Fruit fly (Drosophila melanogaster) whole organism, embryonic: ENCODE data around the gene edin.

ENCODE experiments used
- Awh ChIP-seq: fragments of 200-800 bp; sonication (Bioruptor generic); IDR thresholded peaks from 2 replicates; pipeline ENCODE4, ENCODE4 v1.3.6; 2022; ENCODE audit warnings: missing biosample characterization, missing genetic modification characterization
- CG1024 ChIP-seq: fragments of 200-800 bp; sonication (Bioruptor generic); IDR thresholded peaks from 2 replicates; pipeline ENCODE4 v1.3.6; 2022; ENCODE audit warnings: missing biosample characterization, missing genetic modification characterization
- CG11695 ChIP-seq: fragments of 200-800 bp; sonication (Bioruptor generic); IDR thresholded peaks from 3 replicates; pipeline ENCODE4 v1.3.6; 2022; ENCODE audit warnings: missing biosample characterization, missing genetic modification characterization
- CG11723 ChIP-seq: fragments of 200-800 bp; sonication (Bioruptor generic); optimal IDR thresholded peaks from 2 replicates; lab custom pipeline; 2017; ENCODE audit warnings: missing biosample characterization, mild to moderate bottlenecking, missing genetic modification characterization
- CG13424 ChIP-seq: fragments of 200-800 bp; sonication (Bioruptor generic); optimal IDR thresholded peaks from 2 replicates; lab custom pipeline; 2019; ENCODE audit warnings: missing biosample characterization, mild to moderate bottlenecking, missing genetic modification characterization, moderate library complexity
- CG17359 ChIP-seq: fragments of 200-800 bp; sonication (Bioruptor generic); optimal IDR thresholded peaks from 3 replicates; lab custom pipeline; 2018; ENCODE audit warnings: missing biosample characterization, mild to moderate bottlenecking, missing genetic modification characterization, moderate library complexity
- CG17385 ChIP-seq: fragments of 200-800 bp; sonication (Bioruptor generic); optimal IDR thresholded peaks from 3 replicates; lab custom pipeline; 2018; ENCODE audit warnings: missing biosample characterization, mild to moderate bottlenecking, missing genetic modification characterization
- CG2202 ChIP-seq: fragments of 200-800 bp; sonication (Bioruptor generic); optimal IDR thresholded peaks from 2 replicates; lab custom pipeline; 2018; ENCODE audit warnings: missing biosample characterization, mild to moderate bottlenecking, missing genetic modification characterization
- CG30020 ChIP-seq: fragments of 200-800 bp; optimal IDR thresholded peaks from 2 replicates; lab custom pipeline; 2019; ENCODE audit warnings: missing biosample characterization, mild to moderate bottlenecking, missing genetic modification characterization, moderate library complexity
- CG3065 ChIP-seq: fragments of 200-800 bp; sonication (Bioruptor generic); optimal IDR thresholded peaks from 2 replicates; lab custom pipeline; 2016; ENCODE audit warnings: missing biosample characterization, missing genetic modification characterization
- CG31365 ChIP-seq: fragments of 200-800 bp; sonication (Bioruptor generic); optimal IDR thresholded peaks from 2 replicates; lab custom pipeline; 2018; ENCODE audit warnings: missing biosample characterization, mild to moderate bottlenecking, missing genetic modification characterization
- CG3163 ChIP-seq: fragments of 200-800 bp; sonication (Bioruptor generic); optimal IDR thresholded peaks from 3 replicates; lab custom pipeline; 2016; ENCODE audit warnings: missing biosample characterization, missing genetic modification characterization
- CG3847 ChIP-seq: fragments of 200-800 bp; sonication (Bioruptor generic); IDR thresholded peaks from 2 replicates; pipeline ENCODE4 v1.3.6; 2022; ENCODE audit warnings: missing biosample characterization, missing genetic modification characterization
- CG4617 ChIP-seq: fragments of 200-800 bp; sonication (Bioruptor generic); optimal IDR thresholded peaks from 3 replicates; lab custom pipeline; 2016; ENCODE audit warnings: missing biosample characterization, missing genetic modification characterization, borderline replicate concordance
- CG4707 ChIP-seq: fragments of 200-800 bp; sonication (Bioruptor generic); optimal IDR thresholded peaks from 2 replicates; lab custom pipeline; 2018; ENCODE audit warnings: missing biosample characterization, mild to moderate bottlenecking, missing genetic modification characterization, moderate library complexity
- CG6791 ChIP-seq: fragments of 200-800 bp; sonication (Bioruptor generic); IDR thresholded peaks from 3 replicates; pipeline ENCODE4 v1.3.6; 2022; ENCODE audit warnings: missing biosample characterization, missing genetic modification characterization; ENCODE audit not compliant: partially characterized antibody
- CG8290 ChIP-seq, 3 experiments: fragments of 200-800 bp; sonication (Bioruptor generic); optimal IDR thresholded peaks; 2 replicates each; lab custom pipeline; 2016 to 2019; ENCODE audit warnings: missing biosample characterization in 3 of 3, missing genetic modification characterization in 3 of 3, mild to moderate bottlenecking in 2 of 3, moderate library complexity in 1 of 3
- CG9215 ChIP-seq: fragments of 200-800 bp; sonication (Bioruptor generic); IDR thresholded peaks from 2 replicates; pipeline ENCODE4 v1.3.6; 2022; ENCODE audit warnings: missing biosample characterization, missing genetic modification characterization
- Dek ChIP-seq: fragments of 200-800 bp; sonication (Bioruptor generic); optimal IDR thresholded peaks from 3 replicates; lab custom pipeline; 2019; ENCODE audit warnings: missing biosample characterization, mild to moderate bottlenecking, missing genetic modification characterization, moderate library complexity
- Doc3 ChIP-seq: fragments of 200-800 bp; sonication (Bioruptor generic); IDR thresholded peaks from 3 replicates; pipeline ENCODE4 v1.3.6; 2022; ENCODE audit warnings: missing biosample characterization, missing genetic modification characterization; ENCODE audit not compliant: partially characterized antibody
- Ets97D ChIP-seq: fragments of 200-800 bp; sonication (Bioruptor generic); optimal IDR thresholded peaks from 3 replicates; lab custom pipeline; 2016; ENCODE audit warnings: missing biosample characterization, missing genetic modification characterization
- Hr78 ChIP-seq, 2 experiments: fragments of 200-800 bp in 1 of 2; fragments of >200 bp in 1 of 2; sonication (Bioruptor generic) in 1 of 2; optimal IDR thresholded peaks; 2 replicates each; lab custom pipeline; 2017 to 2019; ENCODE audit warnings: missing biosample characterization in 2 of 2, missing genetic modification characterization in 2 of 2, mild to moderate bottlenecking in 1 of 2, moderate library complexity in 1 of 2
- Hsf ChIP-seq: fragments of 200-800 bp; sonication (Bioruptor generic); optimal IDR thresholded peaks from 3 replicates; lab custom pipeline; 2016; ENCODE audit warnings: missing biosample characterization, missing genetic modification characterization
- MESR4 ChIP-seq: fragments of 200-800 bp; sonication (Bioruptor generic); optimal IDR thresholded peaks from 2 replicates; lab custom pipeline; 2018; ENCODE audit warnings: missing biosample characterization, mild to moderate bottlenecking, missing genetic modification characterization, moderate library complexity
- Mad ChIP-seq: fragments of 200-800 bp; sonication (Bioruptor generic); optimal IDR thresholded peaks from 2 replicates; lab custom pipeline; 2016; ENCODE audit warnings: missing biosample characterization, missing genetic modification characterization
- NC2α ChIP-seq: fragments of 200-800 bp; sonication (Bioruptor generic); optimal IDR thresholded peaks from 2 replicates; lab custom pipeline; 2016; ENCODE audit warnings: missing biosample characterization, missing genetic modification characterization
- Optix ChIP-seq: fragments of 200-800 bp; sonication (Bioruptor generic); IDR thresholded peaks from 3 replicates; pipeline ENCODE4 v1.3.6; 2022; ENCODE audit warnings: missing biosample characterization, missing genetic modification characterization
- Poxn ChIP-seq: fragments of 200-800 bp; sonication (Bioruptor generic); IDR thresholded peaks from 2 replicates; pipeline ENCODE4 v1.3.6; 2022; ENCODE audit warnings: missing biosample characterization, missing genetic modification characterization
- abd-A ChIP-seq: fragments of 200-800 bp; sonication (Bioruptor generic); optimal IDR thresholded peaks from 3 replicates; lab custom pipeline; 2019; ENCODE audit warnings: missing biosample characterization, mild to moderate bottlenecking, missing genetic modification characterization, moderate library complexity
- amos ChIP-seq: fragments of 200-800 bp; sonication (Bioruptor generic); IDR thresholded peaks from 2 replicates; pipeline ENCODE4 v1.3.6; 2022; ENCODE audit warnings: missing biosample characterization, missing genetic modification characterization; ENCODE audit not compliant: partially characterized antibody
- bbx ChIP-seq: fragments of 200-800 bp; sonication (Bioruptor generic); IDR thresholded peaks from 2 replicates; pipeline ENCODE4 v1.3.6; 2022; ENCODE audit warnings: missing biosample characterization, missing genetic modification characterization; ENCODE audit not compliant: partially characterized antibody
- esg ChIP-seq: fragments of 200-800 bp; sonication (Bioruptor generic); conservative IDR thresholded peaks from 2 replicates; pipeline ENCODE4 v1.3.6; 2022; ENCODE audit warnings: missing biosample characterization, missing genetic modification characterization
- ftz-f1 ChIP-seq: fragments of 200-800 bp; sonication (Bioruptor generic); optimal IDR thresholded peaks from 2 replicates; lab custom pipeline; 2016; ENCODE audit warnings: missing biosample characterization, missing genetic modification characterization
- fu2 ChIP-seq: fragments of 200-800 bp; sonication (Bioruptor generic); optimal IDR thresholded peaks from 2 replicates; lab custom pipeline; 2016; ENCODE audit warnings: missing biosample characterization, missing genetic modification characterization
- h ChIP-seq: fragments of >200 bp; optimal IDR thresholded peaks from 2 replicates; lab custom pipeline; 2017
- hb ChIP-seq: fragments of 200-800 bp; sonication (Bioruptor generic); IDR thresholded peaks from 3 replicates; pipeline ENCODE4 v1.3.6; 2022; ENCODE audit warnings: missing biosample characterization, missing genetic modification characterization; ENCODE audit not compliant: partially characterized antibody
- hbn ChIP-seq: fragments of 200-800 bp; sonication (Bioruptor generic); IDR thresholded peaks from 2 replicates; pipeline ENCODE4 v1.3.6; 2022; ENCODE audit warnings: missing biosample characterization, missing genetic modification characterization; ENCODE audit not compliant: partially characterized antibody
- jing ChIP-seq: fragments of 200-800 bp; sonication (Bioruptor generic); optimal IDR thresholded peaks from 2 replicates; lab custom pipeline; 2018; ENCODE audit warnings: missing biosample characterization, mild to moderate bottlenecking, missing genetic modification characterization
- lmd ChIP-seq: fragments of 200-800 bp; sonication (Bioruptor generic); IDR thresholded peaks from 2 replicates; pipeline ENCODE4 v1.3.6; 2022; ENCODE audit warnings: missing biosample characterization, missing genetic modification characterization
- mam ChIP-seq: fragments of 200-800 bp; sonication (Bioruptor generic); optimal IDR thresholded peaks from 3 replicates; lab custom pipeline; 2016; ENCODE audit warnings: missing biosample characterization, missing genetic modification characterization
- p53 ChIP-seq: fragments of 200-800 bp; sonication (Bioruptor generic); optimal IDR thresholded peaks from 2 replicates; lab custom pipeline; 2016; ENCODE audit warnings: missing biosample characterization, missing genetic modification characterization
- pzg ChIP-seq: fragments of 200-800 bp; sonication (Bioruptor generic); optimal IDR thresholded peaks from 3 replicates; lab custom pipeline; 2018; ENCODE audit warnings: missing biosample characterization, mild to moderate bottlenecking, missing genetic modification characterization, moderate library complexity
- repo ChIP-seq: fragments of 200-800 bp; sonication (Bioruptor generic); optimal IDR thresholded peaks from 2 replicates; lab custom pipeline; 2016; ENCODE audit warnings: missing biosample characterization, missing genetic modification characterization
- sd ChIP-seq: fragments of 200-800 bp; sonication (Bioruptor generic); optimal IDR thresholded peaks from 3 replicates; lab custom pipeline; 2018; ENCODE audit warnings: missing biosample characterization, mild to moderate bottlenecking, missing genetic modification characterization, moderate library complexity
- sim ChIP-seq: fragments of 200-800 bp; sonication (Bioruptor generic); IDR thresholded peaks from 2 replicates; pipeline ENCODE4 v1.3.6; 2022; ENCODE audit warnings: missing biosample characterization, missing genetic modification characterization
- slou ChIP-seq: fragments of 200-800 bp; sonication (Bioruptor generic); optimal IDR thresholded peaks from 3 replicates; lab custom pipeline; 2016; ENCODE audit warnings: missing biosample characterization, missing genetic modification characterization
- so ChIP-seq: fragments of 200-800 bp; sonication (Bioruptor generic); IDR thresholded peaks from 3 replicates; pipeline ENCODE4 v1.3.6; 2022; ENCODE audit warnings: missing biosample characterization, missing genetic modification characterization
- sqz ChIP-seq: fragments of 200-800 bp; sonication (Bioruptor generic); optimal IDR thresholded peaks from 3 replicates; lab custom pipeline; 2018; ENCODE audit warnings: missing biosample characterization, mild to moderate bottlenecking, missing genetic modification characterization
- toy ChIP-seq: fragments of 200-800 bp; sonication (Bioruptor generic); IDR thresholded peaks from 2 replicates; pipeline ENCODE4 v1.3.6; 2022; ENCODE audit warnings: missing biosample characterization, missing genetic modification characterization
- trem ChIP-seq: fragments of 200-800 bp; optimal IDR thresholded peaks from 3 replicates; lab custom pipeline; 2019; ENCODE audit warnings: missing biosample characterization, mild to moderate bottlenecking, missing genetic modification characterization, moderate library complexity
- ttk ChIP-seq: fragments of 200-800 bp; sonication (Bioruptor generic); IDR thresholded peaks from 2 replicates; pipeline ENCODE4 v2.1.2; 2022; ENCODE audit warnings: missing biosample characterization, missing genetic modification characterization

edin gene

dm6 chr3L:17465804-17466203 lies 28.9 kb upstream of the edin start, which contains the start of gene QIL1 (continued):
- TF ChIP-seq MESR4 (GFP tag; lab: Kevin White, UChicago), result peak; percentile 94
- no peak for TF ChIP-seq lmd (GFP tag; lab: Robert Waterston, UW)
- TF ChIP-seq CG6791 (GFP tag; lab: Robert Waterston, UW), result no peak
- no peak for TF ChIP-seq ttk (GFP tag; lab: Robert Waterston, UW)
- TF ChIP-seq NC2α (GFP tag; lab: Kevin White, UChicago), result no peak
- TF ChIP-seq Hsf (GFP tag; lab: Kevin White, UChicago), result no peak
- no peak for TF ChIP-seq repo (GFP tag; lab: Kevin White, UChicago)
- TF ChIP-seq CG2202 (tag; lab: Kevin White, UChicago), result no peak
- TF ChIP-seq CG9215, result no peak
- no peak for TF ChIP-seq Optix (GFP tag; lab: Robert Waterston, UW)
- no peak for TF ChIP-seq Poxn (GFP tag; lab: Robert Waterston, UW)
- no peak for TF ChIP-seq hb (GFP tag; lab: Robert Waterston, UW)
- no peak for TF ChIP-seq fu2 (GFP tag; lab: Kevin White, UChicago)
- TF ChIP-seq CG4707 (GFP tag; lab: Kevin White, UChicago), result no peak
- peak; percentile 77 for TF ChIP-seq trem (tag; lab: Kevin White, UChicago)
- TF ChIP-seq CG30020 (tag; lab: Kevin White, UChicago), result peak; percentile 64
- TF ChIP-seq so (GFP tag; lab: Robert Waterston, UW), result no peak
- TF ChIP-seq Dek (tag; lab: Kevin White, UChicago), result peak; percentile 46
- TF ChIP-seq Mad (GFP tag; lab: Kevin White, UChicago), result no peak
- no peak for TF ChIP-seq CG11723
- peak; percentile 65 for TF ChIP-seq Ets97D (GFP tag; lab: Kevin White, UChicago)
- peak; percentile 90 for TF ChIP-seq CG4617
- peak; percentile 63 for TF ChIP-seq CG3847 (GFP tag; lab: Robert Waterston, UW)
- no peak for TF ChIP-seq CG3065 (GFP tag; lab: Kevin White, UChicago)
- no peak for TF ChIP-seq abd-A (tag; lab: Kevin White, UChicago)
- TF ChIP-seq CG1024 (GFP tag; lab: Robert Waterston, UW), result no peak
- no peak; the same call in 1 of the 2 replicates for TF ChIP-seq bbx (GFP tag; lab: Robert Waterston, UW)
- TF ChIP-seq CG11695 (GFP tag; lab: Robert Waterston, UW), result no peak
- TF ChIP-seq CG17385 (GFP tag; lab: Kevin White, UChicago), result no peak
- TF ChIP-seq sqz, result no peak
- TF ChIP-seq CG17359 (tag; lab: Kevin White, UChicago), result no peak
- no peak for TF ChIP-seq slou
- no peak for TF ChIP-seq CG3163 (GFP tag; lab: Kevin White, UChicago)
- TF ChIP-seq CG31365, result no peak
- TF ChIP-seq jing, result no peak
- peak; percentile 90 for TF ChIP-seq pzg (GFP tag; lab: Kevin White, UChicago)
- TF ChIP-seq sim, result no peak
- TF ChIP-seq Awh, result no peak
- no peak for TF ChIP-seq Hr78 (GFP tag; optimal IDR thresholded peaks at IDR 0.05; lab: Kevin White, UChicago)
- no peak for TF ChIP-seq toy (GFP tag; lab: Robert Waterston, UW)
- no peak for TF ChIP-seq hbn (GFP tag; lab: Robert Waterston, UW)
- TF ChIP-seq sd (tag; lab: Kevin White, UChicago), result peak; percentile 52
- no peak for TF ChIP-seq p53 (GFP tag; lab: Kevin White, UChicago)
- TF ChIP-seq CG8290 (GFP tag; optimal IDR thresholded peaks at IDR 0.05; lab: Kevin White, UChicago), result peak; percentile 44
- TF ChIP-seq CG8290 (tag; optimal IDR thresholded peaks at IDR 0.05; lab: Kevin White, UChicago), result peak in 1 of 2 experiments; percentile 33
- TF ChIP-seq ftz-f1 (GFP tag; lab: Kevin White, UChicago), result no peak
- TF ChIP-seq esg (GFP tag; lab: Robert Waterston, UW), result no peak
- TF ChIP-seq Doc3 (GFP tag; lab: Robert Waterston, UW), result no peak
- TF ChIP-seq amos, result peak; percentile 31; the same call in 1 of the 2 replicates
- no peak for TF ChIP-seq CG13424
- no peak for TF ChIP-seq h (lab: Kevin White, UChicago)
- TF ChIP-seq mam (GFP tag; lab: Kevin White, UChicago), result no peak
